Worm (Caenorhabditis elegans) whole organism, midembryonic: ENCODE data around the gene F10C1.8.

Source experiments
- cog-1 ChIP-seq: sonication (generic microtip); optimal IDR thresholded peaks from 2 replicates; lab custom pipeline; 2016; ENCODE audit warnings: missing genetic modification characterization, missing compliant biosample characterization
- flt-1 ChIP-seq: fragments of 200-800 bp; sonication (Bioruptor generic); IDR thresholded peaks from 2 replicates; pipeline ENCODE4 v1.3.6; 2022; ENCODE audit warnings: missing genetic modification characterization, missing compliant biosample characterization
- med-1 ChIP-seq: sonication (generic microtip); optimal IDR thresholded peaks from 2 replicates; lab custom pipeline; 2017; ENCODE audit warnings: missing genetic modification characterization, mild to moderate bottlenecking, missing compliant biosample characterization, antibody characterized with exemption, missing genetic modification reagents; ENCODE audit not compliant: insufficient read depth
- tab-1 ChIP-seq: fragments of 200-800 bp; sonication (Bioruptor generic); IDR thresholded peaks from 2 replicates; pipeline ENCODE4 v1.3.6; 2022; ENCODE audit warnings: missing genetic modification characterization, missing compliant biosample characterization
- ztf-23 ChIP-seq: fragments of 200-800 bp; sonication (Bioruptor generic); IDR thresholded peaks from 2 replicates; pipeline ENCODE4 v1.3.6; 2022; ENCODE audit warnings: missing genetic modification reagents, missing genetic modification characterization, missing compliant biosample characterization
- ztf-29 ChIP-seq: fragments of 200-800 bp; sonication (Bioruptor generic); IDR thresholded peaks from 2 replicates; pipeline ENCODE4 v1.3.6; 2022; ENCODE audit warnings: missing genetic modification reagents, missing genetic modification characterization, missing compliant biosample characterization

ce11 chrII:5717831-5718230, 36.4 kb upstream of the F10C1.8 start, which contains the start of gene zipt-3:
- TF ChIP-seq flt-1 (GFP tag; lab: Robert Waterston, UW) (no peak), med-1 (GFP tag; lab: Kevin White, UChicago) (no peak), ztf-23 (GFP tag; lab: Robert Waterston, UW) (no peak), tab-1 (GFP tag; lab: Robert Waterston, UW) (no peak), ztf-29 (GFP tag; lab: Robert Waterston, UW) (no peak), cog-1 (tag; lab: Kevin White, UChicago) (no peak)
